Fruit fly (Drosophila melanogaster) whole organism, embryonic: ENCODE data around the gene blot.

ENCODE experiments used
- Bteb2 ChIP-seq: fragments of 200-800 bp; sonication (Bioruptor generic); optimal IDR thresholded peaks from 2 replicates; lab custom pipeline; 2016; ENCODE audit warnings: missing biosample characterization, missing genetic modification characterization
- CG10366 ChIP-seq: fragments of 200-800 bp; sonication (Bioruptor generic); IDR thresholded peaks from 2 replicates; pipeline ENCODE4 v1.3.6; 2022; ENCODE audit warnings: missing biosample characterization, missing genetic modification characterization
- CG10543 ChIP-seq: fragments of 200-800 bp; sonication (Bioruptor generic); optimal IDR thresholded peaks from 3 replicates; lab custom pipeline; 2017; ENCODE audit warnings: missing biosample characterization, mild to moderate bottlenecking, missing genetic modification characterization, moderate library complexity
- CG11695 ChIP-seq: fragments of 200-800 bp; sonication (Bioruptor generic); IDR thresholded peaks from 3 replicates; pipeline ENCODE4 v1.3.6; 2022; ENCODE audit warnings: missing biosample characterization, missing genetic modification characterization
- CG12155 ChIP-seq: fragments of 200-800 bp; sonication (Bioruptor generic); optimal IDR thresholded peaks from 3 replicates; lab custom pipeline; 2016; ENCODE audit warnings: missing biosample characterization, missing genetic modification characterization
- CG13123 ChIP-seq: fragments of 200-800 bp; sonication (Bioruptor generic); optimal IDR thresholded peaks from 2 replicates; lab custom pipeline; 2016; ENCODE audit warnings: missing biosample characterization, missing genetic modification characterization
- CG13894 ChIP-seq: fragments of 200-800 bp; sonication (Bioruptor generic); optimal IDR thresholded peaks from 3 replicates; lab custom pipeline; 2018; ENCODE audit warnings: missing biosample characterization, mild to moderate bottlenecking, missing genetic modification characterization, moderate library complexity
- CG14667 ChIP-seq: fragments of 200-800 bp; sonication (Bioruptor generic); IDR thresholded peaks from 2 replicates; pipeline ENCODE4 v1.3.6; 2022; ENCODE audit warnings: missing biosample characterization, missing genetic modification characterization
- CG14860 ChIP-seq: fragments of 200-800 bp; sonication (Bioruptor generic); IDR thresholded peaks from 3 replicates; pipeline ENCODE4 v1.3.6; 2022; ENCODE audit warnings: missing biosample characterization, missing genetic modification characterization; ENCODE audit not compliant: partially characterized antibody
- CG15479 ChIP-seq: fragments of 200-800 bp; sonication (Bioruptor generic); optimal IDR thresholded peaks from 3 replicates; lab custom pipeline; 2019; ENCODE audit warnings: missing biosample characterization, mild to moderate bottlenecking, missing genetic modification characterization, moderate library complexity
- CG16779 ChIP-seq: fragments of 200-800 bp; sonication (Bioruptor generic); IDR thresholded peaks from 2 replicates; pipeline ENCODE4 v1.3.6; 2022; ENCODE audit warnings: missing biosample characterization, missing genetic modification characterization
- CG18476 ChIP-seq: fragments of 200-800 bp; sonication (Bioruptor generic); optimal IDR thresholded peaks from 2 replicates; lab custom pipeline; 2016; ENCODE audit warnings: missing biosample characterization, mild to moderate bottlenecking, missing genetic modification characterization
- CG18599 ChIP-seq: fragments of 200-800 bp; sonication (Bioruptor generic); optimal IDR thresholded peaks from 3 replicates; lab custom pipeline; 2017; ENCODE audit warnings: missing biosample characterization, missing genetic modification characterization, mild to moderate bottlenecking, moderate library complexity, missing genetic modification reagents
- CG2116 ChIP-seq: fragments of 200-800 bp; sonication (Bioruptor generic); optimal IDR thresholded peaks from 3 replicates; lab custom pipeline; 2018; ENCODE audit warnings: missing biosample characterization, mild to moderate bottlenecking, missing genetic modification characterization
- CG30020 ChIP-seq: fragments of 200-800 bp; optimal IDR thresholded peaks from 2 replicates; lab custom pipeline; 2019; ENCODE audit warnings: missing biosample characterization, mild to moderate bottlenecking, missing genetic modification characterization, moderate library complexity
- CG31388 ChIP-seq: fragments of 200-800 bp; sonication (Bioruptor generic); optimal IDR thresholded peaks from 2 replicates; lab custom pipeline; 2016; ENCODE audit warnings: missing biosample characterization, missing genetic modification characterization
- CG4617 ChIP-seq: fragments of 200-800 bp; sonication (Bioruptor generic); optimal IDR thresholded peaks from 3 replicates; lab custom pipeline; 2016; ENCODE audit warnings: missing biosample characterization, missing genetic modification characterization, borderline replicate concordance
- CG4707 ChIP-seq: fragments of 200-800 bp; sonication (Bioruptor generic); optimal IDR thresholded peaks from 2 replicates; lab custom pipeline; 2018; ENCODE audit warnings: missing biosample characterization, mild to moderate bottlenecking, missing genetic modification characterization, moderate library complexity
- CG6765 ChIP-seq: fragments of 200-800 bp; sonication (Bioruptor generic); optimal IDR thresholded peaks from 3 replicates; lab custom pipeline; 2017; ENCODE audit warnings: missing biosample characterization, mild to moderate bottlenecking, missing genetic modification characterization
- Deaf1 ChIP-seq: fragments of 200-800 bp; optimal IDR thresholded peaks from 3 replicates; lab custom pipeline; 2019; ENCODE audit warnings: missing biosample characterization, mild to moderate bottlenecking, missing genetic modification characterization, moderate library complexity
- Dref ChIP-seq: fragments of 200-800 bp; sonication (Bioruptor generic); IDR thresholded peaks from 2 replicates; pipeline ENCODE4 v1.3.6; 2022; ENCODE audit warnings: missing biosample characterization, missing genetic modification characterization
- Ets97D ChIP-seq: fragments of 200-800 bp; sonication (Bioruptor generic); optimal IDR thresholded peaks from 3 replicates; lab custom pipeline; 2016; ENCODE audit warnings: missing biosample characterization, missing genetic modification characterization
- HmgD ChIP-seq: fragments of 200-800 bp; sonication (Bioruptor generic); optimal IDR thresholded peaks from 3 replicates; lab custom pipeline; 2016; ENCODE audit warnings: missing biosample characterization, missing genetic modification characterization
- Hr51 ChIP-seq, 2 experiments: fragments of 200-800 bp; sonication (Bioruptor generic); optimal IDR thresholded peaks; 2 replicates in 1 of 2; 3 replicates in 1 of 2; lab custom pipeline; 2016 to 2018; ENCODE audit warnings: missing biosample characterization in 2 of 2, missing genetic modification characterization in 2 of 2, mild to moderate bottlenecking in 1 of 2, moderate library complexity in 1 of 2
- Med ChIP-seq: fragments of 200-800 bp; sonication (Bioruptor generic); peaks from one replicate; lab custom pipeline; 2016; ENCODE audit warnings: missing biosample characterization, missing genetic modification characterization, mild to moderate bottlenecking, inconsistent platforms, moderate library complexity
- NC2β ChIP-seq: fragments of 200-800 bp; sonication (Bioruptor generic); optimal IDR thresholded peaks from 2 replicates; lab custom pipeline; 2016; ENCODE audit warnings: missing biosample characterization, missing genetic modification characterization
- Oli ChIP-seq: fragments of 200-800 bp; sonication (Bioruptor generic); optimal IDR thresholded peaks from 2 replicates; lab custom pipeline; 2018; ENCODE audit warnings: missing biosample characterization, mild to moderate bottlenecking, missing genetic modification characterization, moderate library complexity
- Ptx1 ChIP-seq: fragments of 200-800 bp; sonication (Bioruptor generic); IDR thresholded peaks from 2 replicates; pipeline ENCODE4 v1.3.6; 2022; ENCODE audit warnings: missing biosample characterization, missing genetic modification characterization
- Sry-β ChIP-seq: fragments of 200-800 bp; sonication (Bioruptor generic); optimal IDR thresholded peaks from 2 replicates; lab custom pipeline; 2018; ENCODE audit warnings: missing biosample characterization, mild to moderate bottlenecking, missing genetic modification characterization, moderate library complexity
- Usf ChIP-seq: fragments of 200-800 bp; sonication (Bioruptor generic); optimal IDR thresholded peaks from 2 replicates; lab custom pipeline; 2017; ENCODE audit warnings: missing genotype, missing biosample characterization, missing genetic modification characterization
- abd-A ChIP-seq: fragments of 200-800 bp; sonication (Bioruptor generic); optimal IDR thresholded peaks from 3 replicates; lab custom pipeline; 2019; ENCODE audit warnings: missing biosample characterization, mild to moderate bottlenecking, missing genetic modification characterization, moderate library complexity
- aop ChIP-seq: fragments of 200-800 bp; sonication (Bioruptor generic); IDR thresholded peaks from 2 replicates; pipeline ENCODE4 v1.3.6; 2022; ENCODE audit warnings: missing biosample characterization, missing genetic modification characterization
- ato ChIP-seq: fragments of 200-800 bp; sonication (Bioruptor generic); IDR thresholded peaks from 2 replicates; pipeline ENCODE4 v1.3.6; 2022; ENCODE audit warnings: missing biosample characterization, missing genetic modification characterization; ENCODE audit not compliant: partially characterized antibody
- bigmax ChIP-seq: fragments of 200-800 bp; sonication (Bioruptor generic); optimal IDR thresholded peaks from 2 replicates; lab custom pipeline; 2018; ENCODE audit warnings: missing biosample characterization, mild to moderate bottlenecking, missing genetic modification characterization
- cg ChIP-seq: fragments of 200-800 bp; sonication (Bioruptor generic); optimal IDR thresholded peaks from 3 replicates; lab custom pipeline; 2019; ENCODE audit warnings: missing biosample characterization, mild to moderate bottlenecking, missing genetic modification characterization, moderate library complexity
- crol ChIP-seq: fragments of 200-800 bp; sonication (Bioruptor generic); IDR thresholded peaks from 2 replicates; pipeline ENCODE4 v1.3.6; 2022; ENCODE audit warnings: missing biosample characterization, missing genetic modification characterization
- ewg ChIP-seq: fragments of 200-800 bp; sonication (Bioruptor generic); optimal IDR thresholded peaks from 3 replicates; lab custom pipeline; 2017; ENCODE audit warnings: mild to moderate bottlenecking, missing biosample characterization, missing genetic modification reagents, missing genetic modification characterization
- her ChIP-seq: fragments of 200-800 bp; sonication (Bioruptor generic); optimal IDR thresholded peaks from 2 replicates; lab custom pipeline; 2016; ENCODE audit warnings: missing biosample characterization, missing genetic modification characterization
- mirr ChIP-seq: fragments of 200-800 bp; sonication (Bioruptor generic); optimal IDR thresholded peaks from 3 replicates; lab custom pipeline; 2018; ENCODE audit warnings: missing biosample characterization, mild to moderate bottlenecking, missing genetic modification characterization
- mld ChIP-seq: fragments of 200-800 bp; sonication (Bioruptor generic); IDR thresholded peaks from 3 replicates; pipeline ENCODE4 v1.3.6; 2022; ENCODE audit warnings: missing biosample characterization, missing genetic modification characterization; ENCODE audit not compliant: partially characterized antibody
- nau ChIP-seq: fragments of 200-800 bp; sonication (Bioruptor generic); optimal IDR thresholded peaks from 3 replicates; lab custom pipeline; 2017; ENCODE audit warnings: missing biosample characterization, mild to moderate bottlenecking, missing genetic modification characterization, missing genetic modification reagents
- nerfin-1 ChIP-seq: fragments of 200-800 bp; sonication (Bioruptor generic); optimal IDR thresholded peaks from 3 replicates; lab custom pipeline; 2019; ENCODE audit warnings: missing biosample characterization, mild to moderate bottlenecking, missing genetic modification characterization, moderate library complexity
- otp ChIP-seq: fragments of 200-800 bp; sonication (Bioruptor generic); IDR thresholded peaks from 3 replicates; pipeline ENCODE4, ENCODE4 v1.3.6; 2022; ENCODE audit warnings: missing biosample characterization, missing genetic modification characterization
- pros ChIP-seq: fragments of 200-800 bp; sonication (Bioruptor generic); optimal IDR thresholded peaks from 3 replicates; lab custom pipeline; 2019; ENCODE audit warnings: missing biosample characterization, mild to moderate bottlenecking, missing genetic modification characterization, moderate library complexity
- ranshi ChIP-seq: fragments of 200-800 bp; sonication (Bioruptor generic); IDR thresholded peaks from 2 replicates; pipeline ENCODE4 v1.3.6; 2022; ENCODE audit warnings: missing biosample characterization, missing genetic modification characterization
- sens ChIP-seq: fragments of 200-800 bp; sonication (Bioruptor generic); peaks from one replicate; lab custom pipeline; 2016; ENCODE audit warnings: missing biosample characterization, missing genetic modification characterization
- seq ChIP-seq: fragments of 200-800 bp; sonication (Bioruptor generic); IDR thresholded peaks from 2 replicates; pipeline ENCODE4 v1.3.6; 2022; ENCODE audit warnings: missing biosample characterization, missing genetic modification characterization
- zen2 ChIP-seq: fragments of 200-800 bp; sonication (Bioruptor generic); IDR thresholded peaks from 3 replicates; pipeline ENCODE4 v1.3.6; 2022; ENCODE audit warnings: missing biosample characterization, missing genetic modification characterization; ENCODE audit not compliant: partially characterized antibody

Gene blot

DNA sequence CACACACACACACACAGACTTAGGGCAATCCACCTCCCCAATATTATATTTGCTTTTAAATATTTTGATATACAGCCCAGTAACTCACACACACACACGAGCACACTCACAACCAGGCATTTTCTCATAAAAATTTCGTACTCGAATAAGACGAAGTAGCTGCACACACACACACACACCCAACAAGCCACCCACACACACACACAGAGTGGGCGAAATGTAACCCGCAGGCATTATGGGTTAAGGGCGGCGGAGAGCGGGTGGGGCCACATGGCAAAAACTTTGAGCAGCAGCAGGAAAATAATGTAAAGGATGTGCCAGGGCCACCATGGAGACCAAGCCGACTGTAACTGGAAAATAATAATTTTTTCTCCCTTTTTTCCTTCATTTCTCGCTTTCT is 20.3 kb upstream of the blot start:
- TF ChIP-seq pros (GFP tag; lab: Kevin White, UChicago) = peak; percentile 52
- TF ChIP-seq ranshi (GFP tag; lab: Robert Waterston, UW) = 0 out of 2 replicates have a peak, but pooled peaks have one; percentile 10
- peak; percentile 9 for TF ChIP-seq CG10543 (GFP tag; lab: Kevin White, UChicago)
- TF ChIP-seq sens = peak; percentile 23
- no peak for TF ChIP-seq CG18476 (GFP tag; lab: Kevin White, UChicago)
- peak; percentile 37 for TF ChIP-seq cg
- TF ChIP-seq HmgD (GFP tag; lab: Kevin White, UChicago) = no peak
- peak; percentile 16 for TF ChIP-seq Med
- TF ChIP-seq nerfin-1 = no peak
- TF ChIP-seq CG11695 (GFP tag; lab: Robert Waterston, UW) = no peak
- peak; percentile 16 for TF ChIP-seq CG13894 (tag; lab: Kevin White, UChicago)
- TF ChIP-seq abd-A (tag; lab: Kevin White, UChicago) = peak; percentile 86

DNA sequence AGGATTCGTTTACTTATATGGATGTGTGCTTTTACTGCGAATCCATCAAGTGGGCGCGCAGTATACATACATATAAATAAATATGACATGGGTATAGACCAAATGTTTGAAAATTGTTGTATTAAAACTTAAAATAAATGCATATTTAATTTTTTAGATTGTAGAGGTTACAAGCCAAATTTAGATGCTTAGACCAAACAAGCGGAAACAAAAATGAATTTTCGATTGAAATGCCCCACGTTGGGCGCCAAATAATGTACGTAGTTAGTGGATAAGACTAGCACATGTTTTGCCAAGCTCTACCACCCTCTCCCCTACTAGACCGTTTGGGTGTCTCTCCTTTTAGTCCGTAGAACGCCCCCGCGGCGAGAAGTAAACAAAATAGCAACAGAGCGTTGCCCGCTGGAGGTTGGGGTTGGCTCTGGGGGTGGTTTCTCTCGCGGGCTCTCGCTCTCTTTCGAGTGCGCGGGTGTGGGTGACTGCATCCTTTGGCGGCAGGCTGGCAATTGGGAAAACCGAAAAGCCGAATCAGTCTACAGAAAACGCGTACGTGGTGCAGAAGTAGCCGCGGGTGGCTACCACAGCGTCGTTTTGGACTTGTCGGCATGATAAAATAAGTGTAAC is 17.7 kb upstream of the blot start, which contains the start of gene CG18265:
Gene CG18265, plus strand, starts transcription at position 530 of the 624 bp plus-strand sequence.
- TF ChIP-seq CG2116 (GFP tag; lab: Kevin White, UChicago) = no peak
- TF ChIP-seq Ets97D (GFP tag; lab: Kevin White, UChicago) = no peak
- TF ChIP-seq Ptx1 = no peak
- TF ChIP-seq ato = no peak
- no peak for TF ChIP-seq her
- no peak for TF ChIP-seq otp (GFP tag; lab: Robert Waterston, UW)
- no peak for TF ChIP-seq nau (GFP tag; lab: Kevin White, UChicago)
- no peak for TF ChIP-seq CG6765
- TF ChIP-seq CG14667 = no peak
- no peak for TF ChIP-seq bigmax
- no peak for TF ChIP-seq Bteb2 (GFP tag; lab: Kevin White, UChicago)
- no peak for TF ChIP-seq CG14860 (GFP tag; lab: Robert Waterston, UW)
- TF ChIP-seq mld (GFP tag; lab: Robert Waterston, UW) = no peak
- TF ChIP-seq CG13123 (GFP tag; lab: Kevin White, UChicago) = no peak
- 0 out of 2 replicates have a peak, but pooled peaks have one; percentile 30 for TF ChIP-seq crol (GFP tag; lab: Robert Waterston, UW)
- no peak for TF ChIP-seq Sry-β (GFP tag; lab: Kevin White, UChicago)
- TF ChIP-seq Deaf1 (tag; lab: Kevin White, UChicago) = peak; percentile 49
- TF ChIP-seq zen2 = 0 out of 3 replicates have a peak, but pooled peaks have one; percentile 22
- no peak for TF ChIP-seq CG4617 (GFP tag; lab: Kevin White, UChicago)
- no peak for TF ChIP-seq aop (GFP tag; lab: Robert Waterston, UW)
- no peak for TF ChIP-seq Oli
- no peak for TF ChIP-seq Hr51 (GFP tag; optimal IDR thresholded peaks at IDR 0.05; lab: Kevin White, UChicago)
- TF ChIP-seq CG30020 (tag; lab: Kevin White, UChicago) = no peak
- TF ChIP-seq mirr (GFP tag; lab: Kevin White, UChicago) = no peak
- TF ChIP-seq CG10366 (GFP tag; lab: Robert Waterston, UW) = no peak
- TF ChIP-seq seq (GFP tag; lab: Robert Waterston, UW) = peak; percentile 37; the same call in 1 of the 2 replicates
- peak; percentile 30 for TF ChIP-seq ewg (GFP tag; lab: Kevin White, UChicago)
- no peak for TF ChIP-seq Dref (GFP tag; lab: Robert Waterston, UW)
- peak; percentile 55 for TF ChIP-seq CG18599 (GFP tag; lab: Kevin White, UChicago)
- peak; percentile 76 for TF ChIP-seq abd-A (tag; lab: Kevin White, UChicago)
- no peak for TF ChIP-seq CG4707 (GFP tag; lab: Kevin White, UChicago)
- no peak for TF ChIP-seq CG31388 (GFP tag; lab: Kevin White, UChicago)
- no peak for TF ChIP-seq CG15479 (GFP tag; lab: Kevin White, UChicago)
- TF ChIP-seq CG12155 (GFP tag; lab: Kevin White, UChicago) = no peak
- peak; percentile 2 for TF ChIP-seq Med
- TF ChIP-seq CG16779 (GFP tag; lab: Robert Waterston, UW) = no peak
- no peak for TF ChIP-seq NC2β (GFP tag; lab: Kevin White, UChicago)
- TF ChIP-seq Usf = no peak
